Worm (Caenorhabditis elegans): Measurements from ENCODE around the gene sup-35.

Gene sup-35

ce11 chrIII:11099864-11100263 lies 19.2 kb downstream of the sup-35 start, which contains the start of gene hmt-1:
Gene hmt-1, minus strand, starts transcription at chrIII:11099964.
- TF ChIP-seq aly-2 (tag; optimal IDR thresholded peaks at IDR 0.05) (no peak), skn-1 (tag; optimal IDR thresholded peaks at IDR 0.05) (no peak), nhr-76 (tag; optimal IDR thresholded peaks at IDR 0.05) (no peak), ceh-82 (tag; optimal IDR thresholded peaks at IDR 0.05) (no peak), ztf-4 (tag; optimal IDR thresholded peaks at IDR 0.05) (no peak)

ce11 chrIII:11095687-11096086 lies 23.3 kb downstream of the sup-35 start:
- TF ChIP-seq nfya-1 (tag; optimal IDR thresholded peaks at IDR 0.05; ENCODE audit: insufficient read depth): peak; percentile 81
- TF ChIP-seq pha-4 (tag; optimal IDR thresholded peaks at IDR 0.05): no peak

- no peak for TF ChIP-seq lin-39 (tag; optimal IDR thresholded peaks at IDR 0.05)
- no peak for TF ChIP-seq pha-4 (tag; optimal IDR thresholded peaks at IDR 0.05)
- TF ChIP-seq elt-1 (tag; optimal IDR thresholded peaks at IDR 0.05): no peak
- TF ChIP-seq fkh-2 (tag; optimal IDR thresholded peaks at IDR 0.05): no peak
Measured at ce11 chrIII:11093489-11093888, 25.5 kb downstream of the sup-35 start.

- TF ChIP-seq aly-2 (tag; optimal IDR thresholded peaks at IDR 0.05) (no peak), elt-2 (tag; optimal IDR thresholded peaks at IDR 0.05) (peak; percentile 31), lsy-12 (tag; optimal IDR thresholded peaks at IDR 0.05) (peak; percentile 50), nhr-43 (tag; optimal IDR thresholded peaks at IDR 0.05; ENCODE audit: poor library complexity, severe bottlenecking) (peak; percentile 57), nfya-1 (tag; optimal IDR thresholded peaks at IDR 0.05; ENCODE audit: insufficient read depth) (peak; percentile 12)
Measured at ce11 chrIII:11091651-11092278, 27.3 kb downstream of the sup-35 start.

- TF ChIP-seq nhr-25 (tag; optimal IDR thresholded peaks at IDR 0.05): peak; percentile 37
- TF ChIP-seq snpc-4 (tag; optimal IDR thresholded peaks at IDR 0.05): peak; percentile 97
- TF ChIP-seq elt-3 (tag; optimal IDR thresholded peaks at IDR 0.05): peak in 1 of 3 experiments; percentile 40
- TF ChIP-seq pqm-1 (tag; optimal IDR thresholded peaks at IDR 0.05): peak; percentile 24
- no peak for TF ChIP-seq nhr-76 (tag; optimal IDR thresholded peaks at IDR 0.05)
- TF ChIP-seq nhr-237 (tag; optimal IDR thresholded peaks at IDR 0.05): no peak
- TF ChIP-seq ama-1 (optimal IDR thresholded peaks at IDR 0.05): peak; percentile 89
Measured at ce11 chrIII:11090870-11091386, 28.1 kb downstream of the sup-35 start.

- peak; percentile 24 for TF ChIP-seq elt-2 (tag; optimal IDR thresholded peaks at IDR 0.05)
- peak; percentile 98 for TF ChIP-seq snpc-4 (tag; optimal IDR thresholded peaks at IDR 0.05)
- TF ChIP-seq unc-62 (GFP tag; optimal IDR thresholded peaks at IDR 0.05): no peak
- TF ChIP-seq ZK546.5 (tag; optimal IDR thresholded peaks at IDR 0.05): no peak
- no peak for TF ChIP-seq ceh-28 (tag; optimal IDR thresholded peaks at IDR 0.05)
- peak; percentile 81 for TF ChIP-seq nhr-43 (tag; optimal IDR thresholded peaks at IDR 0.05; ENCODE audit: poor library complexity, severe bottlenecking)
- TF ChIP-seq ama-1 (optimal IDR thresholded peaks at IDR 0.05): peak; percentile 98
- TF ChIP-seq nhr-237 (tag; optimal IDR thresholded peaks at IDR 0.05): no peak
- peak; percentile 39 for TF ChIP-seq lin-15B (tag; optimal IDR thresholded peaks at IDR 0.05)
- TF ChIP-seq jun-1 (tag; optimal IDR thresholded peaks at IDR 0.05): peak; percentile 9
- TF ChIP-seq ceh-16 (tag; optimal IDR thresholded peaks at IDR 0.05): no peak
- peak; percentile 28 for TF ChIP-seq nhr-23 (tag; optimal IDR thresholded peaks at IDR 0.05)
- peak; percentile 94 for TF ChIP-seq nfya-1 (tag; optimal IDR thresholded peaks at IDR 0.05; ENCODE audit: insufficient read depth)
- TF ChIP-seq nhr-25 (tag; optimal IDR thresholded peaks at IDR 0.05): peak; percentile 57
- TF ChIP-seq lsy-12 (tag; optimal IDR thresholded peaks at IDR 0.05): peak; percentile 53
- no peak for TF ChIP-seq ztf-11 (tag; optimal IDR thresholded peaks at IDR 0.05)
- TF ChIP-seq mml-1 (tag; optimal IDR thresholded peaks at IDR 0.05): no peak
- no peak for TF ChIP-seq pqm-1 (tag; optimal IDR thresholded peaks at IDR 0.05)
Measured at ce11 chrIII:11090112-11090648, 28.8 kb downstream of the sup-35 start.

ce11 chrIII:11088187-11088586 lies 30.8 kb downstream of the sup-35 start, which contains the start of gene W09D6.5:
Gene W09D6.5, plus strand, starts transcription at chrIII:11088487.
- TF ChIP-seq ztf-4 (tag; optimal IDR thresholded peaks at IDR 0.05): no peak
- no peak for TF ChIP-seq elt-1 (tag; optimal IDR thresholded peaks at IDR 0.05)
- TF ChIP-seq daf-12 (tag; optimal IDR thresholded peaks at IDR 0.05): no peak
- TF ChIP-seq lin-39 (tag; optimal IDR thresholded peaks at IDR 0.05): no peak
- TF ChIP-seq snpc-4 (tag; optimal IDR thresholded peaks at IDR 0.05): no peak
- TF ChIP-seq fkh-2 (tag; optimal IDR thresholded peaks at IDR 0.05): no peak
- TF ChIP-seq ceh-16 (tag; optimal IDR thresholded peaks at IDR 0.05): no peak
- no peak for TF ChIP-seq fkh-10 (GFP tag; optimal IDR thresholded peaks at IDR 0.05)
- TF ChIP-seq lin-15B (tag; optimal IDR thresholded peaks at IDR 0.05): no peak
- TF ChIP-seq nfya-1 (tag; optimal IDR thresholded peaks at IDR 0.05; ENCODE audit: insufficient read depth): no peak
- no peak for TF ChIP-seq eor-1 (tag; optimal IDR thresholded peaks at IDR 0.05)
- no peak for TF ChIP-seq aly-2 (tag; optimal IDR thresholded peaks at IDR 0.05)
- TF ChIP-seq nhr-237 (tag; optimal IDR thresholded peaks at IDR 0.05): no peak
